Worm (Caenorhabditis elegans): ENCODE measurements around the gene nex-1.

ce11 chrIII:5225321-5225720, at the start of gene nex-1:
- TF ChIP-seq unc-39 (tag; optimal IDR thresholded peaks at IDR 0.05) (no peak), nhr-11 (tag; optimal IDR thresholded peaks at IDR 0.05) (no peak), nhr-237 (tag; optimal IDR thresholded peaks at IDR 0.05) (no peak)
